Fruit fly (Drosophila melanogaster) whole organism, embryonic: ENCODE measurements around the gene Pxn.

Experiments used
- CG13775 ChIP-seq: fragments of 200-800 bp; sonication (Bioruptor generic); optimal IDR thresholded peaks from 3 replicates; lab custom pipeline; 2017; ENCODE audit warnings: missing biosample characterization, mild to moderate bottlenecking, missing genetic modification characterization
- CG31365 ChIP-seq: fragments of 200-800 bp; sonication (Bioruptor generic); optimal IDR thresholded peaks from 2 replicates; lab custom pipeline; 2018; ENCODE audit warnings: missing biosample characterization, mild to moderate bottlenecking, missing genetic modification characterization
- hb ChIP-seq: fragments of 200-800 bp; sonication (Bioruptor generic); IDR thresholded peaks from 3 replicates; pipeline ENCODE4 v1.3.6; 2022; ENCODE audit warnings: missing biosample characterization, missing genetic modification characterization; ENCODE audit not compliant: partially characterized antibody
- klu ChIP-seq: fragments of 200-800 bp; sonication (Bioruptor generic); IDR thresholded peaks from 2 replicates; pipeline ENCODE4 v1.3.6; 2022; ENCODE audit warnings: missing biosample characterization, missing genetic modification characterization
- pan ChIP-seq, 4 experiments: fragments of >200 bp in 3 of 4; fragments of 200-800 bp in 1 of 4; sonication (Bioruptor generic) in 1 of 4; optimal IDR thresholded peaks in 3 of 4; IDR thresholded peaks in 1 of 4; 2 replicates each; pipeline versions ENCODE4 v1.3.6 to Lab custom; 2017 to 2022; ENCODE audit warnings: missing biosample characterization in 2 of 4, missing genetic modification characterization in 2 of 4, mixed read lengths in 1 of 4

- TF ChIP-seq pan (optimal IDR thresholded peaks at IDR 0.05; lab: Kevin White, UChicago), result no peak
- TF ChIP-seq pan (GFP tag; optimal IDR thresholded peaks at IDR 0.05 in 1 of 2, IDR thresholded peaks at IDR 0.05 in 1 of 2), result peak in 1 of 2 experiments; percentile 64
- no peak for TF ChIP-seq CG13775 (GFP tag; lab: Kevin White, UChicago)
- no peak for TF ChIP-seq klu (GFP tag; lab: Robert Waterston, UW)
- no peak for TF ChIP-seq hb (GFP tag; lab: Robert Waterston, UW)
- TF ChIP-seq CG31365, result no peak
Measured at dm6 chr3L:2571975-2572374, 57.9 kb downstream of the Pxn start.
